Worm (Caenorhabditis elegans): ENCODE data around the gene sams-1.

DNA sequence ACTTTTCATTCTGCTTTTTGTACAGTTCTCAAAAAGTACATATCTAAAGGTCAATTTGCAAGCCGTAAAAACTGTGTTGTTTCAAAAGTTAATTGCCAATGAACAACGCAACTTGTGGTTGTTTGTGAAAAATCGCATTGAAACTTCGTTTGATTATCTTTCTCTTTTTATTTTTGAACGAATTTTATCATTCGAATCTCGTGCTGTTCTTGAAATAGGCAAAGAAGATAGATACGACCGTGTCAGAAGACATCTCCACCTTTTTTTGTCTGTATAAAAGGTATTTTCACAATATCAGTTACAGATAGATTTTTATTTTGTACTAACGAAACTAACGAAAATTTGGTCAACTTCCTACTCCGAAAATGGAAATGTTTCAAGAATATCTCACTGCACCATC is 28.7 kb downstream of the sams-1 start, which contains the start of gene C49F5.7:
- TF ChIP-seq W03F9.2 (tag; optimal IDR thresholded peaks at IDR 0.05): no peak
- no peak for TF ChIP-seq him-1 (tag; optimal IDR thresholded peaks at IDR 0.05)
- no peak for TF ChIP-seq dao-5 (tag; optimal IDR thresholded peaks at IDR 0.05)
